Worm (Caenorhabditis elegans): ENCODE measurements around the gene Y77E11A.12.

Gene Y77E11A.12

ce11 chrIV:1437625-1438024 lies 37.3 kb downstream of the Y77E11A.12 start:
- TF ChIP-seq pqm-1 (tag; optimal IDR thresholded peaks at IDR 0.05) (no peak), elt-2 (tag; optimal IDR thresholded peaks at IDR 0.05) (no peak), nhr-23 (tag; optimal IDR thresholded peaks at IDR 0.05) (no peak), ZK546.5 (tag; optimal IDR thresholded peaks at IDR 0.05) (no peak), fkh-2 (tag; optimal IDR thresholded peaks at IDR 0.05) (no peak), daf-12 (tag; optimal IDR thresholded peaks at IDR 0.05) (no peak), ceh-28 (tag; optimal IDR thresholded peaks at IDR 0.05) (peak; percentile 84), nhr-12 (tag; optimal IDR thresholded peaks at IDR 0.05) (no peak)

ce11 chrIV:1435159-1435558 lies 39.8 kb downstream of the Y77E11A.12 start:
- TF ChIP-seq elt-2 (tag; optimal IDR thresholded peaks at IDR 0.05) = no peak
- TF ChIP-seq ceh-28 (tag; optimal IDR thresholded peaks at IDR 0.05) = peak; percentile 99

- TF ChIP-seq egl-5 (tag; optimal IDR thresholded peaks at IDR 0.05) = no peak
- TF ChIP-seq ceh-28 (tag; optimal IDR thresholded peaks at IDR 0.05) = peak; percentile 93
These were observed 40.3 kb downstream of the Y77E11A.12 start, which contains the start of gene clp-6 for ce11 chrIV:1434554-1435089. Gene clp-6 (minus strand): TSS chrIV:1435039.

ce11 chrIV:1433978-1434377 lies 40.9 kb downstream of the Y77E11A.12 start:
- TF ChIP-seq unc-62 (GFP tag; optimal IDR thresholded peaks at IDR 0.05) (no peak), ceh-28 (tag; optimal IDR thresholded peaks at IDR 0.05) (peak; percentile 87)

ce11 chrIV:1430261-1430660 lies 44.6 kb downstream of the Y77E11A.12 start, which contains the start of gene Y77E11A.23:
Gene Y77E11A.23 (minus strand): TSS chrIV:1430367.
- TF ChIP-seq R02D3.7 (tag; optimal IDR thresholded peaks at IDR 0.05) (no peak), nhr-77 (tag; optimal IDR thresholded peaks at IDR 0.05) (no peak), nhr-76 (tag; optimal IDR thresholded peaks at IDR 0.05) (no peak), jun-1 (tag; optimal IDR thresholded peaks at IDR 0.05) (no peak), nhr-25 (tag; optimal IDR thresholded peaks at IDR 0.05) (no peak)

ce11 chrIV:1427283-1427682 lies 47.6 kb downstream of the Y77E11A.12 start, which contains the start of gene clec-171:
Gene clec-171 (minus strand): TSS chrIV:1427383.
- TF ChIP-seq skn-1 (tag; optimal IDR thresholded peaks at IDR 0.05) = no peak
- no peak for TF ChIP-seq sea-2 (GFP tag; optimal IDR thresholded peaks at IDR 0.05)
- TF ChIP-seq ceh-82 (tag; optimal IDR thresholded peaks at IDR 0.05) = no peak
- TF ChIP-seq nhr-12 (tag; optimal IDR thresholded peaks at IDR 0.05) = no peak
- TF ChIP-seq nhr-76 (tag; optimal IDR thresholded peaks at IDR 0.05) = no peak

- TF ChIP-seq ceh-28 (tag; optimal IDR thresholded peaks at IDR 0.05) (no peak), hmg-11 (tag; optimal IDR thresholded peaks at IDR 0.05) (no peak), lsy-12 (tag; optimal IDR thresholded peaks at IDR 0.05) (no peak), nhr-11 (tag; optimal IDR thresholded peaks at IDR 0.05) (no peak), unc-39 (tag; optimal IDR thresholded peaks at IDR 0.05) (no peak)
These were observed 49.9 kb downstream of the Y77E11A.12 start, which contains the start of gene Y77E11A.8 for ce11 chrIV:1424962-1425361. Gene Y77E11A.8 (minus strand): TSS chrIV:1425062.

ce11 chrIV:1420603-1421002 lies 54.3 kb downstream of the Y77E11A.12 start, which contains the start of gene jtr-1:
Gene jtr-1 (plus strand): TSS chrIV:1420929.
- TF ChIP-seq nhr-77 (tag; optimal IDR thresholded peaks at IDR 0.05) = no peak
- TF ChIP-seq skn-1 (tag; optimal IDR thresholded peaks at IDR 0.05) = no peak
- TF ChIP-seq nhr-12 (tag; optimal IDR thresholded peaks at IDR 0.05) = no peak
- TF ChIP-seq ceh-9 (tag; optimal IDR thresholded peaks at IDR 0.05) = no peak
- TF ChIP-seq hmg-11 (tag; optimal IDR thresholded peaks at IDR 0.05) = no peak
- TF ChIP-seq nhr-76 (tag; optimal IDR thresholded peaks at IDR 0.05) = no peak
- TF ChIP-seq egl-27 (tag; optimal IDR thresholded peaks at IDR 0.05) = no peak
- TF ChIP-seq lsy-12 (tag; optimal IDR thresholded peaks at IDR 0.05) = no peak
- no peak for TF ChIP-seq elt-3 (tag; optimal IDR thresholded peaks at IDR 0.05)
- TF ChIP-seq pha-4 (tag; optimal IDR thresholded peaks at IDR 0.05) = no peak
- TF ChIP-seq ceh-28 (tag; optimal IDR thresholded peaks at IDR 0.05) = no peak
- no peak for TF ChIP-seq ztf-11 (tag; optimal IDR thresholded peaks at IDR 0.05)
